Worm (Caenorhabditis elegans): ENCODE results near the gene C56G2.22.

Gene C56G2.22

DNA sequence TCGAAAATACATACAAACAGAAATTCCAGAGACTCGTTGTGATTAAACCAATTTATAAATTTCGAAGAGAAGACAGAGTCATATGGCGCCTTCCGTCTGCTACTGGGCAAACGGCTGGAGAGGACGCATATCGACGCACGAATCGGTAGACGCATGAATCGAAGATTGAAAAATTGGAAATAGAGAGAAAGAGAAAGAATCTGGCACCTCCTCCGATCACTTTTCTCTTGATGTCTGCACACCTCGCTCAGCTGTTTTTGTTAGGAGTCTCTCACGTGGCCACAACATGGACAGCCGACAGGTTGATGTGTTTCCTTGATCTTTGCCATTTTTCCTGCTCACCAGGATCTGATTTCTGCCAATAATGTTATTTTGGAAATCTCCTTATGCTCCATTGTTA is 13.9 kb downstream of the C56G2.22 start:
- no peak for TF ChIP-seq cnd-1 (tag; optimal IDR thresholded peaks at IDR 0.05)
- no peak for TF ChIP-seq bed-3 (GFP tag; optimal IDR thresholded peaks at IDR 0.05)
- TF ChIP-seq tbx-8 (GFP tag; optimal IDR thresholded peaks at IDR 0.05), result no peak
- no peak for TF ChIP-seq mab-5 (tag; optimal IDR thresholded peaks at IDR 0.05)
- TF ChIP-seq ceh-83 (GFP tag; optimal IDR thresholded peaks at IDR 0.05), result no peak
- no peak for TF ChIP-seq zip-8 (tag; optimal IDR thresholded peaks at IDR 0.05)
- TF ChIP-seq ztf-11 (tag; optimal IDR thresholded peaks at IDR 0.05), result no peak
- TF ChIP-seq lin-32 (GFP tag; optimal IDR thresholded peaks at IDR 0.05), result no peak
- no peak for TF ChIP-seq flh-1 (GFP tag; optimal IDR thresholded peaks at IDR 0.05)
- no peak for TF ChIP-seq mep-1 (tag; optimal IDR thresholded peaks at IDR 0.05)
- no peak for TF ChIP-seq snpc-4 (tag; optimal IDR thresholded peaks at IDR 0.05)
- TF ChIP-seq ham-2 (GFP tag; optimal IDR thresholded peaks at IDR 0.05), result no peak
- TF ChIP-seq drap-1 (GFP tag; optimal IDR thresholded peaks at IDR 0.05), result no peak
- TF ChIP-seq ceh-39 (tag; optimal IDR thresholded peaks at IDR 0.05), result no peak
- TF ChIP-seq M03D4.4 (tag; optimal IDR thresholded peaks at IDR 0.05), result no peak
- TF ChIP-seq ceh-43 (GFP tag; optimal IDR thresholded peaks at IDR 0.05), result no peak
- TF ChIP-seq nhr-28 (tag; optimal IDR thresholded peaks at IDR 0.05), result no peak
- no peak for TF ChIP-seq ces-1 (GFP tag; optimal IDR thresholded peaks at IDR 0.05)

DNA sequence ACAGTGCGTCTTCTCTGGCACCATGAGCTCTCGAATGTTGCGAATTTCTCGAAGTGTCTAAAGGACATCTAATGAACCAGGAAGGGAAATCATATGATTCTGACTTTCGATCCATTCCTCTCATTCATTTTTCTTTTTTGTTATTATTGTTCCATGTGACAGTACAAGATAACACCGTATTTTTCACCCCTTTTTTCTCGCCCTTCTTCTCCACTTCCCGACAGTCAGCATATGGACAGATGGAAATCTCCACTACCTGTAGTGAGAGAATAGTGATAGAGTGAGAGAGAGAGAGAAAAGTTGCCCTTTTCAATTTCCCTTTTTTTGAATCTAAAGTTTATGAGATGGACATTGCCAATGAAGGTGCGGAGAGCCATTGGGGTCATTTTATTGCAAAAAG is 14.6 kb downstream of the C56G2.22 start:
- TF ChIP-seq tbx-8 (GFP tag; optimal IDR thresholded peaks at IDR 0.05) (no peak), pha-4 (tag; optimal IDR thresholded peaks at IDR 0.05) (no peak), mep-1 (tag; optimal IDR thresholded peaks at IDR 0.05) (no peak), drap-1 (GFP tag; optimal IDR thresholded peaks at IDR 0.05) (no peak), ceh-43 (GFP tag; optimal IDR thresholded peaks at IDR 0.05) (no peak), ceh-83 (GFP tag; optimal IDR thresholded peaks at IDR 0.05) (no peak), nhr-12 (tag; optimal IDR thresholded peaks at IDR 0.05) (no peak), bed-3 (GFP tag; optimal IDR thresholded peaks at IDR 0.05) (no peak), lsy-2 (tag; optimal IDR thresholded peaks at IDR 0.05) (no peak), flh-1 (GFP tag; optimal IDR thresholded peaks at IDR 0.05) (no peak), ces-1 (GFP tag; optimal IDR thresholded peaks at IDR 0.05) (no peak), hlh-1 (tag; optimal IDR thresholded peaks at IDR 0.05) (no peak), lin-13 (tag; optimal IDR thresholded peaks at IDR 0.05) (no peak), ztf-11 (tag; optimal IDR thresholded peaks at IDR 0.05) (no peak), lin-32 (GFP tag; optimal IDR thresholded peaks at IDR 0.05) (no peak)

DNA sequence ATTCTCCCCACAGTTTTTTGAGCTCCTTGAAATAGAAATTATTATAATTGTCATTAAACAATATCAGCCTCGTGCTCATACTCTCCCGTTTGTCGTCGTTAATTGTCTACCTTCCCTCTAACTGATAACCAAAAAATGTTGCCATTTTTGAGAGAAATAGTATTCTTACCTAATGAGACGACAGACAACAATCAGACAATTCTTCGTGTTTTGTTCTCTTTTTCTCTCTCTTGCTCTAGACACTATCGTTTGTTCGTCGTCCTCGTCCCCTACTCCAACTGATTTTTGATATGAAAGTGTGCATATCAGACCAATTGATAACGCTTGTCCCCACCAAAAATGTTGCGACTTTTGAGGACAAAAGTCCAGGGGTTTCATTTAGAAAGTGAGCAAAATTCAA is 15.3 kb downstream of the C56G2.22 start:
- no peak for TF ChIP-seq nhr-12 (tag; optimal IDR thresholded peaks at IDR 0.05)
- no peak for TF ChIP-seq mep-1 (tag; optimal IDR thresholded peaks at IDR 0.05)
- no peak for TF ChIP-seq lin-32 (GFP tag; optimal IDR thresholded peaks at IDR 0.05)
- TF ChIP-seq mab-5 (tag; optimal IDR thresholded peaks at IDR 0.05), result no peak
- no peak for TF ChIP-seq ceh-39 (tag; optimal IDR thresholded peaks at IDR 0.05)
- TF ChIP-seq M03D4.4 (tag; optimal IDR thresholded peaks at IDR 0.05), result no peak
- no peak for TF ChIP-seq nhr-2 (tag; optimal IDR thresholded peaks at IDR 0.05)
- no peak for TF ChIP-seq nhr-28 (tag; optimal IDR thresholded peaks at IDR 0.05)
- TF ChIP-seq zip-8 (tag; optimal IDR thresholded peaks at IDR 0.05), result no peak
- TF ChIP-seq sptf-1 (tag; optimal IDR thresholded peaks at IDR 0.05), result no peak
- no peak for TF ChIP-seq nhr-76 (tag; optimal IDR thresholded peaks at IDR 0.05)
- TF ChIP-seq bed-3 (GFP tag; optimal IDR thresholded peaks at IDR 0.05), result no peak
- no peak for TF ChIP-seq ham-2 (GFP tag; optimal IDR thresholded peaks at IDR 0.05)
- TF ChIP-seq nhr-237 (tag; optimal IDR thresholded peaks at IDR 0.05), result no peak
- TF ChIP-seq flh-1 (GFP tag; optimal IDR thresholded peaks at IDR 0.05), result no peak
- no peak for TF ChIP-seq tbx-8 (GFP tag; optimal IDR thresholded peaks at IDR 0.05)

DNA sequence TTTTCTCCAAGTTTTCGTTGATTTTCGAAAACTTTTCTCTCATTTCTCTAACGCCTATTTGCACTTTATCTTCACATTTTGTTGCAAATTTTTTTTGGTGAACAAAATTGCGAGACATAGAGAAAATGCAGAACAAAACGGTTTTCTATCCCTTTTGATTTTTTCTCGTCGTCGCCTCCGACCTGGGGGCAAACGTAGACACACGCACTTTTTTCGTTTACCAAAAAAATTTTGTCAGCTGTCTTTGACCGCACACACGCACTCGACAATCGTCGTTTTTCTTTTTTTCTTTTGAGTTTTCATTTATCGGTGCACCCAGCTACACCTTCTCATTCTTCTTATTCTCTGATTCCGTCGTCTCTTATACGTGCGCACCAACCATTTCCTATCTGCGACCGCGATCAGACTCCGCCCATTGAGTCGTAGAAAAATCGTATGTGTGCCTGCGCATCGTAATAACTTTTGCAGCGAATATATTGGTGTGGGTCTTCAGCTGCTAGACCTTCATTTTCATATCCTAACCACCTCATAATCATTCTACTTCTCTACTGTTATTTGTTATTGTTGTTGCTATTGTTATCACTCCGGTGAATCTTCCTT is 16.2 kb downstream of the C56G2.22 start:
- peak; percentile 30 for TF ChIP-seq elt-1 (tag; optimal IDR thresholded peaks at IDR 0.05; ENCODE audit: borderline replicate concordance, insufficient read depth)
- TF ChIP-seq ceh-43 (GFP tag; optimal IDR thresholded peaks at IDR 0.05), result no peak

DNA sequence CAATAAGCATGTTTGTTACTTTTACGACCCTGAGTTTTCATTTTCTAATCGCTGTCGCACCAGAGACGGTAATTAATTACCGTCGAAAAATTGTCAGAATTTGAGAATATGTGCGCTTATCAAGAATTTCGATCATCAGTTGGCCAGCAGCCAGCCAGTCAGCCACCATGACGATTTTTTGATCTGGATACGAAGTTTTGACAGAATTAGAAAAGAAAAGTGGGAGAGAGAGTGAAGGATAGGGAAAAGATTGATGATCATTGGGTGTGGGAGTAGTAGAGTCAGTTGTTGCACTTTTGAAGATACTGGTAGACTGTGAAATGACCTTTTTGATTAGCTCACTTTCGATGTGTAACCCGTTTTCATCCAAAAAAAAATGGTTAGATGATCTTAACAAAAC is 18.1 kb downstream of the C56G2.22 start:
- TF ChIP-seq lin-13 (tag; optimal IDR thresholded peaks at IDR 0.05) (no peak), hlh-1 (tag; optimal IDR thresholded peaks at IDR 0.05) (peak; percentile 41), ham-2 (GFP tag; optimal IDR thresholded peaks at IDR 0.05) (no peak), unc-62 (GFP tag; optimal IDR thresholded peaks at IDR 0.05) (peak; percentile 24)

DNA sequence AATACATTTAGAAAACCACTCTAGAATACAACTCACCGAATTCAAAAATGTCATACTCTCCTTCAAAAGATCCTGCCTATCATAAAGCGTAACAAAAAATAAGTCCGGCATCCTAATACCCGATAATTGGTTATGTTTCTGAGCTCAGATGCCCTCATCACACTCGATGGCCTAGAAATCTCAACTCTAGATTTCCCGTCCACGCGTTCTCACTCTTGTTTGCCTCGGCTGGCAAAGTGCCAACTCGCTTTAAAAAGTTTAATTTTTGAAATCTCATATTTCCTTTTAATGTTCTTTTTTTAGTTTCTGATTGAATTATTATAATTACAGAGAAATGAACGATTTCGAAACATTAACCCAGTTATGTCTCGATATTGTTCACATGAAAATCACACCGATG is 21.5 kb downstream of the C56G2.22 start, which contains the start of the genes C56G2.15 and thoc-2:
C56G2.15 (minus strand) TSS at position 188 of the 400 bp plus-strand sequence.
thoc-2 (plus strand) TSS at position 331 of the 400 bp plus-strand sequence.
- no peak for TF ChIP-seq mab-5 (tag; optimal IDR thresholded peaks at IDR 0.05)
- no peak for TF ChIP-seq zip-8 (tag; optimal IDR thresholded peaks at IDR 0.05)
- no peak for TF ChIP-seq unc-62 (GFP tag; optimal IDR thresholded peaks at IDR 0.05)
- no peak for TF ChIP-seq nhr-2 (tag; optimal IDR thresholded peaks at IDR 0.05)
- no peak for TF ChIP-seq unc-120 (tag; optimal IDR thresholded peaks at IDR 0.05; ENCODE audit: poor library complexity, severe bottlenecking)
- TF ChIP-seq flh-1 (GFP tag; optimal IDR thresholded peaks at IDR 0.05), result no peak
- TF ChIP-seq sptf-1 (tag; optimal IDR thresholded peaks at IDR 0.05), result no peak
- TF ChIP-seq elt-1 (tag; optimal IDR thresholded peaks at IDR 0.05; ENCODE audit: borderline replicate concordance, insufficient read depth), result no peak
- TF ChIP-seq mep-1 (tag; optimal IDR thresholded peaks at IDR 0.05), result no peak
- no peak for TF ChIP-seq lin-13 (tag; optimal IDR thresholded peaks at IDR 0.05)
- TF ChIP-seq mls-2 (tag; optimal IDR thresholded peaks at IDR 0.05), result no peak
- no peak for TF ChIP-seq ham-2 (GFP tag; optimal IDR thresholded peaks at IDR 0.05)
- no peak for TF ChIP-seq sem-2 (GFP tag; optimal IDR thresholded peaks at IDR 0.05)
- TF ChIP-seq ztf-11 (tag; optimal IDR thresholded peaks at IDR 0.05), result no peak
- no peak for TF ChIP-seq snpc-4 (tag; optimal IDR thresholded peaks at IDR 0.05)
- TF ChIP-seq elt-3 (tag; optimal IDR thresholded peaks at IDR 0.05), result no peak
- no peak for TF ChIP-seq pha-4 (tag; optimal IDR thresholded peaks at IDR 0.05)
- no peak for TF ChIP-seq lin-32 (GFP tag; optimal IDR thresholded peaks at IDR 0.05)
- TF ChIP-seq lsy-2 (tag; optimal IDR thresholded peaks at IDR 0.05), result no peak
